In genomic region chr2L:6076829-6077364, dm6 we compare ENCODE assay signal across 2 fruit fly cellular contexts.
TF ChIP-seq lines count a peak whose summit lies in the region.

No protein-coding gene starts in this region.

- TF ChIP-seq CTCF in whole organism, embryonic (GFP tag; optimal IDR thresholded peaks at IDR 0.05; lab: Kevin White, UChicago): no peak

TF ChIP-seq in whole organism, embryonic, 481 proteins besides CTCF, POLR2A, EP300 and RAD21:
- no peak for TF ChIP-seq Spps (tag; optimal IDR thresholded peaks at IDR 0.05; lab: Kevin White, UChicago)
- TF ChIP-seq CG6689 (GFP tag; IDR thresholded peaks at IDR 0.05; lab: Robert Waterston, UW): peak; percentile 10; the same call in 1 of the 2 replicates
- TF ChIP-seq Sry-δ (GFP tag; optimal IDR thresholded peaks at IDR 0.05; lab: Kevin White, UChicago): no peak
- peak; percentile 93 for TF ChIP-seq pros (GFP tag; optimal IDR thresholded peaks at IDR 0.05; lab: Kevin White, UChicago)
- no peak for TF ChIP-seq Jarid2 (GFP tag; optimal IDR thresholded peaks at IDR 0.05; lab: Kevin White, UChicago)
- no peak for TF ChIP-seq bab2 (GFP tag; optimal IDR thresholded peaks at IDR 0.05; lab: Kevin White, UChicago)
- TF ChIP-seq CG16813 (GFP tag; IDR thresholded peaks at IDR 0.05; lab: Robert Waterston, UW; ENCODE audit: partially characterized antibody): no peak
- TF ChIP-seq usp (GFP tag; optimal IDR thresholded peaks at IDR 0.05; lab: Kevin White, UChicago): no peak
- TF ChIP-seq CG13894 (tag; optimal IDR thresholded peaks at IDR 0.05; lab: Kevin White, UChicago): peak; percentile 99
- no peak for TF ChIP-seq Blimp-1 (GFP tag; optimal IDR thresholded peaks at IDR 0.05; lab: Kevin White, UChicago)
- no peak for TF ChIP-seq ftz-f1 (GFP tag; optimal IDR thresholded peaks at IDR 0.05; lab: Kevin White, UChicago)
- TF ChIP-seq CG10431 (GFP tag; optimal IDR thresholded peaks at IDR 0.05; lab: Kevin White, UChicago): no peak
- no peak for TF ChIP-seq lbe (GFP tag; optimal IDR thresholded peaks at IDR 0.05; lab: Kevin White, UChicago)
- no peak for TF ChIP-seq Trl (optimal IDR thresholded peaks at IDR 0.05; lab: Kevin White, UChicago)
- no peak for TF ChIP-seq Trl (GFP tag; optimal IDR thresholded peaks at IDR 0.05; lab: Kevin White, UChicago)
- TF ChIP-seq Dfd (GFP tag; optimal IDR thresholded peaks at IDR 0.05; lab: Kevin White, UChicago): no peak
- no peak for TF ChIP-seq btn (GFP tag; optimal IDR thresholded peaks at IDR 0.05; lab: Kevin White, UChicago)
- TF ChIP-seq Rfx (GFP tag; IDR thresholded peaks at IDR 0.05; lab: Robert Waterston, UW): no peak
- TF ChIP-seq crol (GFP tag; IDR thresholded peaks at IDR 0.05; lab: Robert Waterston, UW): peak; percentile 27; the same call in 1 of the 2 replicates
- peak; percentile 68 for TF ChIP-seq ewg (GFP tag; optimal IDR thresholded peaks at IDR 0.05; lab: Kevin White, UChicago)
- TF ChIP-seq MBD-R2 (GFP tag; IDR thresholded peaks at IDR 0.05; lab: Robert Waterston, UW): no peak
- no peak for TF ChIP-seq CG17328 (GFP tag; IDR thresholded peaks at IDR 0.05; lab: Robert Waterston, UW)
- TF ChIP-seq otp (GFP tag; IDR thresholded peaks at IDR 0.05; lab: Robert Waterston, UW): 0 out of 3 replicates have a peak, but pooled peaks have one; percentile 10
- peak; percentile 65; the same call in 1 of the 2 replicates for TF ChIP-seq seq (GFP tag; IDR thresholded peaks at IDR 0.05; lab: Robert Waterston, UW)
- no peak for TF ChIP-seq schlank (tag; optimal IDR thresholded peaks at IDR 0.05; lab: Kevin White, UChicago)
- TF ChIP-seq CG17829 (tag; optimal IDR thresholded peaks at IDR 0.05; lab: Kevin White, UChicago): no peak
- no peak for TF ChIP-seq CG1647 (GFP tag; optimal IDR thresholded peaks at IDR 0.05; lab: Kevin White, UChicago)
- TF ChIP-seq Gsc (GFP tag; IDR thresholded peaks at IDR 0.05; lab: Robert Waterston, UW): no peak
- no peak for TF ChIP-seq abd-A (tag; optimal IDR thresholded peaks at IDR 0.05; lab: Kevin White, UChicago)
- no peak for TF ChIP-seq Six4 (GFP tag; optimal IDR thresholded peaks at IDR 0.05; lab: Kevin White, UChicago)

TF ChIP-seq in whole organism, prepupa, 60 proteins besides CTCF, POLR2A, EP300 and RAD21:
- TF ChIP-seq CG6854 (GFP tag; optimal IDR thresholded peaks at IDR 0.05; lab: Kevin White, UChicago): no peak
- TF ChIP-seq Sox102F (GFP tag; optimal IDR thresholded peaks at IDR 0.05; lab: Kevin White, UChicago): no peak
- TF ChIP-seq svp (GFP tag; lab: Kevin White, UChicago): peak; percentile 42
- no peak for TF ChIP-seq dsx (GFP tag; optimal IDR thresholded peaks at IDR 0.05; lab: Kevin White, UChicago; ENCODE audit: poor library complexity, severe bottlenecking)
- TF ChIP-seq salr (GFP tag; optimal IDR thresholded peaks at IDR 0.05; lab: Kevin White, UChicago): no peak
- TF ChIP-seq Hr38 (GFP tag; optimal IDR thresholded peaks at IDR 0.05; lab: Kevin White, UChicago): no peak
